ENCODE assay signal across 1 fruit fly cellular context in genomic region chr3R:6214227-6214626, dm6.
TF ChIP-seq lines count a peak whose summit lies in the region.

No protein-coding gene starts in this region.

TF ChIP-seq in whole organism, prepupa, 60 proteins besides CTCF, POLR2A, EP300 and RAD21 (continued from another document):
- TF ChIP-seq CG6792 (GFP tag; optimal IDR thresholded peaks at IDR 0.05; lab: Kevin White, UChicago) (peak; percentile 39), CG8632 (GFP tag; optimal IDR thresholded peaks at IDR 0.05; lab: Kevin White, UChicago) (no peak), Hr39 (GFP tag; optimal IDR thresholded peaks at IDR 0.05; lab: Kevin White, UChicago) (no peak), Gug (GFP tag; IDR thresholded peaks at IDR 0.05; lab: Robert Waterston, UW) (peak; percentile 76), esn (GFP tag; optimal IDR thresholded peaks at IDR 0.05; lab: Kevin White, UChicago) (no peak), CG4318 (GFP tag; optimal IDR thresholded peaks at IDR 0.05; lab: Kevin White, UChicago) (peak; percentile 92)
TF ChIP-seq in whole organism, prepupa: peak in this region for 28.
